Worm (Caenorhabditis elegans): Measurements from ENCODE around the gene sdz-26.
A peak's percentile ranks its signal among the peaks of the same experiment; 100 is the strongest.

Gene sdz-26

ce11 chrII:14427714-14428113, 46.2 kb downstream of the sdz-26 start:
- TF ChIP-seq unc-30 (tag; optimal IDR thresholded peaks at IDR 0.05) = peak; percentile 52
- no peak for TF ChIP-seq aha-1 (tag; optimal IDR thresholded peaks at IDR 0.05)
- peak; percentile 56 for TF ChIP-seq lin-14 (GFP tag; optimal IDR thresholded peaks at IDR 0.05)

ce11 chrII:14428834-14429233, 47.3 kb downstream of the sdz-26 start:
- TF ChIP-seq nhr-19 (GFP tag; conservative IDR thresholded peaks at IDR 0.05) = no peak
- no peak for TF ChIP-seq jun-1 (tag; optimal IDR thresholded peaks at IDR 0.05)
- no peak for TF ChIP-seq fkh-10 (GFP tag; optimal IDR thresholded peaks at IDR 0.05)
- TF ChIP-seq pax-3 (tag; optimal IDR thresholded peaks at IDR 0.05) = no peak
- TF ChIP-seq nhr-47 (tag; optimal IDR thresholded peaks at IDR 0.05) = no peak
- no peak for TF ChIP-seq irx-1 (tag; optimal IDR thresholded peaks at IDR 0.05)
- no peak for TF ChIP-seq nhr-28 (tag; optimal IDR thresholded peaks at IDR 0.05)
- no peak for TF ChIP-seq snu-23 (GFP tag; optimal IDR thresholded peaks at IDR 0.05)

ce11 chrII:14432100-14432499, 50.5 kb downstream of the sdz-26 start:
- TF ChIP-seq lin-35 (GFP tag; optimal IDR thresholded peaks at IDR 0.05) (no peak), zag-1 (tag; optimal IDR thresholded peaks at IDR 0.05) (no peak), pax-3 (tag; optimal IDR thresholded peaks at IDR 0.05) (no peak), alr-1 (tag; optimal IDR thresholded peaks at IDR 0.05; ENCODE audit: borderline replicate concordance) (no peak), mep-1 (tag; optimal IDR thresholded peaks at IDR 0.05) (no peak), snu-23 (GFP tag; optimal IDR thresholded peaks at IDR 0.05) (no peak), unc-62 (GFP tag; optimal IDR thresholded peaks at IDR 0.05) (no peak), lin-14 (GFP tag; optimal IDR thresholded peaks at IDR 0.05) (peak; percentile 17)

Measured in whole organism, L1 larva.